Worm (Caenorhabditis elegans) whole organism, early embryonic: ENCODE measurements around the gene tni-1.

Source experiments
- B0310.2 ChIP-seq: sonication (generic microtip); optimal IDR thresholded peaks from 2 replicates; lab custom pipeline; 2016; ENCODE audit warnings: mild to moderate bottlenecking, missing genetic modification characterization, missing compliant biosample characterization
- F13C5.2 ChIP-seq: sonication (generic microtip); optimal IDR thresholded peaks from 2 replicates; lab custom pipeline; 2017; ENCODE audit warnings: mild to moderate bottlenecking, missing genetic modification characterization, inconsistent platforms, missing compliant biosample characterization
- aly-1 ChIP-seq: sonication (generic microtip); optimal IDR thresholded peaks from 2 replicates; lab custom pipeline; 2016; ENCODE audit warnings: missing genetic modification characterization, missing compliant biosample characterization
- ama-1 ChIP-seq: fragments of 150-350 bp; optimal IDR thresholded peaks from 2 replicates; lab custom pipeline; 2014
- ceh-36 ChIP-seq: sonication (generic microtip); optimal IDR thresholded peaks from 2 replicates; lab custom pipeline; 2016; ENCODE audit warnings: missing genetic modification characterization, inconsistent platforms, missing compliant biosample characterization
- flt-1 ChIP-seq: fragments of 200-800 bp; sonication (Bioruptor generic); IDR thresholded peaks from 2 replicates; pipeline ENCODE4 v1.3.6; 2022; ENCODE audit warnings: missing genetic modification characterization, missing compliant biosample characterization
- hmg-4 ChIP-seq: fragments of 200-800 bp; sonication (Bioruptor generic); optimal IDR thresholded peaks from 2 replicates; lab custom pipeline; 2018; ENCODE audit warnings: mild to moderate bottlenecking, missing genetic modification characterization, missing compliant biosample characterization
- hnd-1 ChIP-seq: sonication (generic microtip); optimal IDR thresholded peaks from 2 replicates; lab custom pipeline; 2016; ENCODE audit warnings: missing genetic modification characterization, missing compliant biosample characterization
- pes-1 ChIP-seq: fragments of 200-800 bp; sonication (Bioruptor generic); IDR thresholded peaks from 2 replicates; pipeline ENCODE4 v1.3.6; 2022; ENCODE audit warnings: missing genetic modification reagents, missing genetic modification characterization, missing compliant biosample characterization
- scrt-1 ChIP-seq: fragments of 200-800 bp; sonication (Bioruptor generic); IDR thresholded peaks from 2 replicates; pipeline ENCODE4 v1.3.6; 2022; ENCODE audit warnings: missing genetic modification characterization, missing compliant biosample characterization
- sea-1 ChIP-seq: fragments of 200-800 bp; sonication (Bioruptor generic); conservative IDR thresholded peaks from 2 replicates; pipeline ENCODE4 v1.3.6; 2022; ENCODE audit warnings: missing genetic modification characterization, missing compliant biosample characterization
- tbx-37 ChIP-seq: fragments of 200-800 bp; sonication (Bioruptor generic); conservative IDR thresholded peaks from 2 replicates; pipeline ENCODE4 v1.3.6; 2022; ENCODE audit warnings: missing genetic modification reagents, missing genetic modification characterization, missing compliant biosample characterization

DNA sequence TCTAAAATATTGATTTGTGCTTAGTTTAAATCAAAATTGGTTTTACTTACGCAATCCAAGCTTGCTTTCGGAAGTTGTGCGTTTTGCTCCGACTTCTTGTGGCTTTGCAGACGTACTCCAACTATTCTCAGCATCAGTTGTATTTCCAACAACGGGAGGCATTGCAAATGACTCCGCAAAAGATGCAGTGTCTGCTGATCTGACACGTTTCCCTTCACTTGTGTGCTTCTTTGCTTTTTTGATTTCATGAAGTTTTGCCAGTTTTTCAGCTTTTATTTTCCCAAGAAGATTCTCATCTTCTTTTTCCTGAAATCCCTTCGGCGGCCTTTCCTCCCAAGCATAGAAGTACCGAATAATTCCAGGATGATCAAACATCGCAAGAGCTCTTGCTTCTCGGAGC, 34.4 kb upstream of the tni-1 start:
- no peak for TF ChIP-seq tbx-37
- no peak for TF ChIP-seq flt-1 (GFP tag; lab: Robert Waterston, UW)
- no peak for TF ChIP-seq ceh-36 (tag; lab: Kevin White, UChicago)
- TF ChIP-seq hnd-1 (tag; lab: Kevin White, UChicago), result no peak
- no peak for TF ChIP-seq ama-1 (lab: Kevin White, UChicago)
- TF ChIP-seq B0310.2, result no peak
- no peak for TF ChIP-seq hmg-4 (GFP tag; lab: Kevin White, UChicago)
- TF ChIP-seq scrt-1 (GFP tag; lab: Robert Waterston, UW), result no peak
- TF ChIP-seq pes-1, result no peak
- no peak for TF ChIP-seq aly-1 (tag; lab: Kevin White, UChicago)
- TF ChIP-seq F13C5.2 (tag; lab: Kevin White, UChicago), result no peak
- no peak for TF ChIP-seq sea-1 (GFP tag; lab: Robert Waterston, UW)
